Fruit fly (Drosophila melanogaster) whole organism, embryonic: ENCODE measurements around the gene CG18661.
A peak's percentile ranks its signal among the peaks of the same experiment; 100 is the strongest.

ENCODE experiments used
- Atf3 ChIP-seq: fragments of 200-800 bp; sonication (Bioruptor generic); optimal IDR thresholded peaks from 3 replicates; lab custom pipeline; 2016; ENCODE audit warnings: missing biosample characterization, missing genetic modification characterization
- Awh ChIP-seq: fragments of 200-800 bp; sonication (Bioruptor generic); IDR thresholded peaks from 2 replicates; pipeline ENCODE4, ENCODE4 v1.3.6; 2022; ENCODE audit warnings: missing biosample characterization, missing genetic modification characterization
- CG11695 ChIP-seq: fragments of 200-800 bp; sonication (Bioruptor generic); IDR thresholded peaks from 3 replicates; pipeline ENCODE4 v1.3.6; 2022; ENCODE audit warnings: missing biosample characterization, missing genetic modification characterization
- CG11696 ChIP-seq: fragments of 200-800 bp; sonication (Bioruptor generic); IDR thresholded peaks from 2 replicates; pipeline ENCODE4 v1.3.6; 2022; ENCODE audit warnings: missing biosample characterization, missing genetic modification characterization
- CG12155 ChIP-seq: fragments of 200-800 bp; sonication (Bioruptor generic); optimal IDR thresholded peaks from 3 replicates; lab custom pipeline; 2016; ENCODE audit warnings: missing biosample characterization, missing genetic modification characterization
- CG12299 ChIP-seq: fragments of 200-800 bp; sonication (Bioruptor generic); optimal IDR thresholded peaks from 2 replicates; lab custom pipeline; 2018; ENCODE audit warnings: missing biosample characterization, mild to moderate bottlenecking, missing genetic modification characterization
- CG13287 ChIP-seq: fragments of 200-800 bp; sonication (Bioruptor generic); IDR thresholded peaks from 2 replicates; pipeline ENCODE4 v1.3.6; 2022; ENCODE audit warnings: missing biosample characterization, missing genetic modification characterization; ENCODE audit not compliant: partially characterized antibody
- CG13775 ChIP-seq: fragments of 200-800 bp; sonication (Bioruptor generic); optimal IDR thresholded peaks from 3 replicates; lab custom pipeline; 2017; ENCODE audit warnings: missing biosample characterization, mild to moderate bottlenecking, missing genetic modification characterization
- CG13894 ChIP-seq: fragments of 200-800 bp; sonication (Bioruptor generic); optimal IDR thresholded peaks from 3 replicates; lab custom pipeline; 2018; ENCODE audit warnings: missing biosample characterization, mild to moderate bottlenecking, missing genetic modification characterization, moderate library complexity
- CG14441 ChIP-seq: fragments of 200-800 bp; sonication (Bioruptor generic); IDR thresholded peaks from 2 replicates; pipeline ENCODE4 v1.3.6; 2022; ENCODE audit warnings: missing biosample characterization, missing genetic modification characterization
- CG15696 ChIP-seq: fragments of 200-800 bp; sonication (Bioruptor generic); optimal IDR thresholded peaks from 2 replicates; lab custom pipeline; 2019; ENCODE audit warnings: missing biosample characterization, mild to moderate bottlenecking, missing genetic modification characterization, moderate library complexity
- CG17328 ChIP-seq: fragments of 200-800 bp; sonication (Bioruptor generic); IDR thresholded peaks from 2 replicates; pipeline ENCODE4 v1.3.6; 2022; ENCODE audit warnings: missing biosample characterization, missing genetic modification characterization
- CG18619 ChIP-seq: fragments of 200-800 bp; sonication (Bioruptor generic); optimal IDR thresholded peaks from 3 replicates; lab custom pipeline; 2017; ENCODE audit warnings: missing biosample characterization, mild to moderate bottlenecking, missing genetic modification characterization
- CG2116 ChIP-seq: fragments of 200-800 bp; sonication (Bioruptor generic); optimal IDR thresholded peaks from 3 replicates; lab custom pipeline; 2018; ENCODE audit warnings: missing biosample characterization, mild to moderate bottlenecking, missing genetic modification characterization
- CG31388 ChIP-seq: fragments of 200-800 bp; sonication (Bioruptor generic); optimal IDR thresholded peaks from 2 replicates; lab custom pipeline; 2016; ENCODE audit warnings: missing biosample characterization, missing genetic modification characterization
- CG5245 ChIP-seq: fragments of 200-800 bp; sonication (Bioruptor generic); optimal IDR thresholded peaks from 3 replicates; lab custom pipeline; 2016; ENCODE audit warnings: missing biosample characterization, missing genetic modification characterization
- CG6175 ChIP-seq: fragments of 200-800 bp; sonication (Bioruptor generic); IDR thresholded peaks from 3 replicates; pipeline ENCODE4 v1.3.6; 2022; ENCODE audit warnings: missing biosample characterization, missing genetic modification characterization
- CG6765 ChIP-seq: fragments of 200-800 bp; sonication (Bioruptor generic); optimal IDR thresholded peaks from 3 replicates; lab custom pipeline; 2017; ENCODE audit warnings: missing biosample characterization, mild to moderate bottlenecking, missing genetic modification characterization
- CG7372 ChIP-seq: fragments of 200-800 bp; sonication (Bioruptor generic); IDR thresholded peaks from 2 replicates; pipeline ENCODE4 v1.3.6; 2022; ENCODE audit warnings: missing biosample characterization, missing genetic modification characterization
- CG9727 ChIP-seq: fragments of 200-800 bp; sonication (Bioruptor generic); optimal IDR thresholded peaks from 3 replicates; lab custom pipeline; 2017; ENCODE audit warnings: missing biosample characterization, mild to moderate bottlenecking, missing genetic modification characterization
- D19B ChIP-seq: fragments of 200-800 bp; sonication (Bioruptor generic); optimal IDR thresholded peaks from 2 replicates; lab custom pipeline; 2017; ENCODE audit warnings: missing biosample characterization, mild to moderate bottlenecking, missing genetic modification characterization
- Dbx ChIP-seq: fragments of 200-800 bp; sonication (Bioruptor generic); IDR thresholded peaks from 3 replicates; pipeline ENCODE4 v1.3.6; 2022; ENCODE audit warnings: missing biosample characterization, missing genetic modification characterization
- ERR ChIP-seq: fragments of 200-800 bp; sonication (Bioruptor generic); optimal IDR thresholded peaks from 2 replicates; lab custom pipeline; 2016; ENCODE audit warnings: missing biosample characterization, missing genetic modification characterization
- Fer2 ChIP-seq: fragments of 200-800 bp; sonication (Bioruptor generic); optimal IDR thresholded peaks from 2 replicates; lab custom pipeline; 2018; ENCODE audit warnings: missing biosample characterization, mild to moderate bottlenecking, missing genetic modification characterization, moderate library complexity
- Gsc ChIP-seq: fragments of 200-800 bp; sonication (Bioruptor generic); IDR thresholded peaks from 2 replicates; pipeline ENCODE4 v1.3.6; 2022; ENCODE audit warnings: missing biosample characterization, missing genetic modification characterization
- Gug ChIP-seq: fragments of 200-800 bp; sonication (Bioruptor generic); IDR thresholded peaks from 4 replicates; pipeline ENCODE4 v1.3.6; 2022; ENCODE audit warnings: missing biosample characterization, missing genetic modification characterization
- HLHmδ ChIP-seq: fragments of 200-800 bp; sonication (Bioruptor generic); optimal IDR thresholded peaks from 2 replicates; lab custom pipeline; 2018; ENCODE audit warnings: missing biosample characterization, mild to moderate bottlenecking, missing genetic modification characterization, moderate library complexity
- Hr51 ChIP-seq, 2 experiments: fragments of 200-800 bp; sonication (Bioruptor generic); optimal IDR thresholded peaks; 2 replicates in 1 of 2; 3 replicates in 1 of 2; lab custom pipeline; 2016 to 2018; ENCODE audit warnings: missing biosample characterization in 2 of 2, missing genetic modification characterization in 2 of 2, mild to moderate bottlenecking in 1 of 2, moderate library complexity in 1 of 2
- Mad ChIP-seq: fragments of 200-800 bp; sonication (Bioruptor generic); optimal IDR thresholded peaks from 2 replicates; lab custom pipeline; 2016; ENCODE audit warnings: missing biosample characterization, missing genetic modification characterization
- NK7.1 ChIP-seq: fragments of 200-800 bp; sonication (Bioruptor generic); optimal IDR thresholded peaks from 3 replicates; lab custom pipeline; 2016; ENCODE audit warnings: missing biosample characterization, missing genetic modification characterization
- Sin3A ChIP-seq: fragments of >200 bp; optimal IDR thresholded peaks from 2 replicates; lab custom pipeline; 2018
- caup ChIP-seq: fragments of 200-800 bp; sonication (Bioruptor generic); optimal IDR thresholded peaks from 3 replicates; lab custom pipeline; 2017; ENCODE audit warnings: missing biosample characterization, mild to moderate bottlenecking, missing genetic modification characterization, moderate library complexity; ENCODE audit not compliant: severe bottlenecking
- disco-r ChIP-seq: fragments of 200-800 bp; sonication (Bioruptor generic); optimal IDR thresholded peaks from 2 replicates; lab custom pipeline; 2016; ENCODE audit warnings: missing biosample characterization, missing genetic modification characterization
- dm ChIP-seq: fragments of 200-800 bp; sonication (Bioruptor generic); optimal IDR thresholded peaks from 3 replicates; lab custom pipeline; 2016; ENCODE audit warnings: missing biosample characterization, missing genetic modification characterization
- ems ChIP-seq: fragments of 200-800 bp; sonication (Bioruptor generic); optimal IDR thresholded peaks from 3 replicates; lab custom pipeline; 2016; ENCODE audit warnings: missing biosample characterization, missing genetic modification characterization
- fd96Cb ChIP-seq: fragments of 200-800 bp; sonication (Bioruptor generic); optimal IDR thresholded peaks from 2 replicates; lab custom pipeline; 2018; ENCODE audit warnings: missing biosample characterization, mild to moderate bottlenecking, missing genetic modification characterization, moderate library complexity
- gcm2 ChIP-seq: fragments of 200-800 bp; sonication (Bioruptor generic); optimal IDR thresholded peaks from 2 replicates; lab custom pipeline; 2016; ENCODE audit warnings: missing biosample characterization, missing genetic modification characterization
- hbn ChIP-seq: fragments of 200-800 bp; sonication (Bioruptor generic); IDR thresholded peaks from 2 replicates; pipeline ENCODE4 v1.3.6; 2022; ENCODE audit warnings: missing biosample characterization, missing genetic modification characterization; ENCODE audit not compliant: partially characterized antibody
- klu ChIP-seq: fragments of 200-800 bp; sonication (Bioruptor generic); IDR thresholded peaks from 2 replicates; pipeline ENCODE4 v1.3.6; 2022; ENCODE audit warnings: missing biosample characterization, missing genetic modification characterization
- nom ChIP-seq: fragments of 200-800 bp; sonication (Bioruptor generic); optimal IDR thresholded peaks from 2 replicates; lab custom pipeline; 2017; ENCODE audit warnings: missing biosample characterization, missing genetic modification characterization, mild to moderate bottlenecking, moderate library complexity, missing genetic modification reagents
- org-1 ChIP-seq: fragments of 200-800 bp; sonication (Bioruptor generic); optimal IDR thresholded peaks from 2 replicates; lab custom pipeline; 2017; ENCODE audit warnings: missing biosample characterization, missing genetic modification characterization
- pita ChIP-seq: fragments of 200-800 bp; sonication (Bioruptor generic); optimal IDR thresholded peaks from 2 replicates; lab custom pipeline; 2017; ENCODE audit warnings: missing biosample characterization, mild to moderate bottlenecking, missing genetic modification characterization
- ro ChIP-seq: fragments of 200-800 bp; sonication (Bioruptor generic); IDR thresholded peaks from 2 replicates; pipeline ENCODE4 v1.3.6; 2022; ENCODE audit warnings: missing biosample characterization, missing genetic modification characterization
- sqz ChIP-seq: fragments of 200-800 bp; sonication (Bioruptor generic); optimal IDR thresholded peaks from 3 replicates; lab custom pipeline; 2018; ENCODE audit warnings: missing biosample characterization, mild to moderate bottlenecking, missing genetic modification characterization
- tap ChIP-seq: fragments of 200-800 bp; optimal IDR thresholded peaks from 3 replicates; lab custom pipeline; 2019; ENCODE audit warnings: missing biosample characterization, mild to moderate bottlenecking, missing genetic modification characterization, moderate library complexity
- tgo ChIP-seq: fragments of 200-800 bp; sonication (Bioruptor generic); IDR thresholded peaks from 3 replicates; pipeline ENCODE4 v1.3.6; 2022; ENCODE audit warnings: missing biosample characterization, missing genetic modification characterization
- tup ChIP-seq: fragments of 200-800 bp; sonication (Bioruptor generic); optimal IDR thresholded peaks from 2 replicates; lab custom pipeline; 2016; ENCODE audit warnings: missing biosample characterization, mild to moderate bottlenecking, missing genetic modification characterization, moderate library complexity
- zf30C ChIP-seq: fragments of 200-800 bp; sonication (Bioruptor generic); optimal IDR thresholded peaks from 3 replicates; lab custom pipeline; 2018; ENCODE audit warnings: missing biosample characterization, mild to moderate bottlenecking, missing genetic modification characterization
- zfh1 ChIP-seq: fragments of 200-800 bp; sonication (Bioruptor generic); IDR thresholded peaks from 3 replicates; pipeline ENCODE4 v1.3.6; 2022; ENCODE audit warnings: missing biosample characterization, missing genetic modification characterization

Gene CG18661

DNA sequence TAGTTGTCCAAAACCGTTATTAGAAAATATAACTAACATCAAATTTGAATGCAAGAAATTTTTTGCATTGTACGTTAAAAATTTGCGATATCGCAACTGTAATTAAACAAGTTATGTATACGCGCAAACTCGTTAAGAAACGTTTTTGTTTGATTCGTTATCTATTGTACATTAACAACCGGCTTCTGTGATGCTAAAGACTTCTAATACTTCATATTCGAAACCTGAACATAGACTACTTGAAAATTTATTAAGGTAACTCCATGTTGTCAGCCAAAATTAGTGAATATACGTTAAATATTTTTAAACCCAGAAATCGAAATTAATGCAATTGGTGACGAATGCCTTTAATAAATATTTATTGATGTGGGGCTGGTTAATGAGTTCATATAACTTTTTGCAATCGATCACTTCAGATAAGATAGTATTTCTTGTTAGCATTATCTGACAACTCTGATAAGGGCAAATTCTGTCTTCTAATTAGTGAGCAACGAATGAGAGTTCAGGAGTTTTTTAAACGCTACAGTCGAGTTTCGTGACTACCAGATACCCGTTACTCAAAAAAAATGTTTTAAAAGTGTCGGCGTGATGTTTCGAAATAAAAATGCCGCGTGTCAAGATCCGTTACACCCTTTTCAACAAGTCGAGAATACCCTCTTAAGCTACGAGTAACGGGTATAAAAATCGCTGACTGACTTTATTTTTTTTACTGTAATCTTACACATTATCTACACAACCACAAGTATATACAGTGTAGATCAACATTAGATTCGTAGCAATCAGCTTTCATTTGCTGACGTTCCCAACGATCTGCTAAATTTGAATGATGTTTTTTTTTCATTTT, 45.0 kb upstream of the CG18661 start (continued):
- TF ChIP-seq CG15696: peak; percentile 2
- no peak; the same call in 1 of the 2 replicates for TF ChIP-seq CG7372 (GFP tag; lab: Robert Waterston, UW)
- TF ChIP-seq CG6765: no peak
- TF ChIP-seq ERR (GFP tag; lab: Kevin White, UChicago): no peak
- TF ChIP-seq CG14441 (GFP tag; lab: Robert Waterston, UW): peak; percentile 56
- TF ChIP-seq Sin3A (lab: Kevin White, UChicago): no peak
- TF ChIP-seq CG18619 (GFP tag; lab: Kevin White, UChicago): peak; percentile 22
- TF ChIP-seq CG9727 (GFP tag; lab: Kevin White, UChicago): peak; percentile 36
- TF ChIP-seq NK7.1 (GFP tag; lab: Kevin White, UChicago): no peak
- no peak for TF ChIP-seq klu
- peak; percentile 49; the same call in 1 of the 2 replicates for TF ChIP-seq CG17328 (GFP tag; lab: Robert Waterston, UW)
- 0 out of 3 replicates have a peak, but pooled peaks have one; percentile 22 for TF ChIP-seq zfh1 (GFP tag; lab: Robert Waterston, UW)
- TF ChIP-seq caup: peak; percentile 38
- peak; percentile 17 for TF ChIP-seq CG13894 (tag; lab: Kevin White, UChicago)
- no peak for TF ChIP-seq tap (tag; lab: Kevin White, UChicago)
- TF ChIP-seq Atf3: no peak
- TF ChIP-seq Dbx (GFP tag; lab: Robert Waterston, UW): peak; percentile 41; the same call in 1 of the 3 replicates
- TF ChIP-seq tup (GFP tag; lab: Kevin White, UChicago): no peak
- TF ChIP-seq ems (GFP tag; lab: Kevin White, UChicago): no peak
- peak; percentile 1 for TF ChIP-seq Mad (GFP tag; lab: Kevin White, UChicago)
- TF ChIP-seq CG31388 (GFP tag; lab: Kevin White, UChicago): no peak
- TF ChIP-seq Awh (GFP tag; lab: Robert Waterston, UW): no peak
- TF ChIP-seq nom: no peak
- TF ChIP-seq CG11696 (GFP tag; lab: Robert Waterston, UW): no peak
- peak; percentile 19 for TF ChIP-seq org-1 (GFP tag; lab: Kevin White, UChicago)
- TF ChIP-seq CG5245: no peak
- peak; percentile 42 for TF ChIP-seq CG12155
- TF ChIP-seq ro (GFP tag; lab: Robert Waterston, UW): no peak
- TF ChIP-seq CG12299 (tag; lab: Kevin White, UChicago): no peak
- peak; percentile 16 for TF ChIP-seq CG13775 (GFP tag; lab: Kevin White, UChicago)
- 0 out of 3 replicates have a peak, but pooled peaks have one; percentile 33 for TF ChIP-seq CG11695 (GFP tag; lab: Robert Waterston, UW)
- no peak for TF ChIP-seq CG2116 (GFP tag; lab: Kevin White, UChicago)
- TF ChIP-seq Fer2: no peak
- TF ChIP-seq gcm2: peak; percentile 11
- no peak for TF ChIP-seq zf30C (GFP tag; lab: Kevin White, UChicago)
- no peak for TF ChIP-seq CG6175 (GFP tag; lab: Robert Waterston, UW)
- TF ChIP-seq CG13287 (GFP tag; lab: Robert Waterston, UW): peak; percentile 46; the same call in 1 of the 2 replicates
- TF ChIP-seq HLHmδ: no peak
- TF ChIP-seq disco-r: no peak
- no peak for TF ChIP-seq hbn (GFP tag; lab: Robert Waterston, UW)
- TF ChIP-seq Hr51 (GFP tag; optimal IDR thresholded peaks at IDR 0.05; lab: Kevin White, UChicago): peak; percentile 18 to 31
- TF ChIP-seq sqz (GFP tag; lab: Kevin White, UChicago): no peak
- TF ChIP-seq fd96Cb (tag; lab: Kevin White, UChicago): no peak
- TF ChIP-seq Gug (GFP tag; lab: Robert Waterston, UW): peak; percentile 46; the same call in 2 of the 4 replicates
- no peak for TF ChIP-seq pita (GFP tag; lab: Kevin White, UChicago)
- peak; percentile 89 for TF ChIP-seq D19B (GFP tag; lab: Kevin White, UChicago)
- peak; percentile 24 for TF ChIP-seq dm (GFP tag; lab: Kevin White, UChicago)
- TF ChIP-seq Gsc (GFP tag; lab: Robert Waterston, UW): no peak
- TF ChIP-seq tgo: peak; percentile 52; the same call in 2 of the 3 replicates
